5 worm cellular contexts compared by ENCODE assay signal in the genomic region with DNA sequence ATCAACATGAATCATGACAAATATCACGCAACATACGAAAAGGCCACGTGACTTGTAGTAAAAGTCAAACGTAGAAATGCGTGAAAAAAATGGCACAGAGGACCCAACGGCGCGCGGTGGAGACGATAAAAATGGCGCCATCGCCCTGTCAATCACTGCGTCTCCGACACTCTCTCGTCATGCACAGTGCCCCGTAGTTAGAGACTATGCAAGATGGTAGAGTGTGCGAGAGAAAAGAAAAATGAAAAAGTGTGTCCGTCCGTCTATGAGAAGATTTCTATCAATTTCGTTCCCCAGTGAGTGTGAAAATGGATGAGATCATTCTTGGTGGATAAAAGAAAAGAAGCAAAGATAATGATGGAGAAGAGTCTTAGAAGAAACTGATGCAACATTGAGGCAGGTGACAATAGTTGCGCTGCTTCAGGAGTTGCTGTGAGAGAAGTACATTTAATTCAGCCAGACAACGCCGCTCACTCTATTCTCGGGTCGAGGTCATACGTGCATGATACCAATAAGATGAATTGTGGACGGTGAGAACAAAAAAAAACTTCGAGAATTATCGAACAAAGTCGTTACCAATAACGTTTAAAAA.
TF ChIP-seq lines count a peak whose summit lies in the region.

No protein-coding gene starts in this region.

TF ChIP-seq in whole organism, L1 larva, 84 proteins besides CTCF, POLR2A, EP300 and RAD21 (continued from another document and continues in another):
- no peak for TF ChIP-seq ets-5 (GFP tag; IDR thresholded peaks at IDR 0.05; lab: Robert Waterston, UW)
- TF ChIP-seq ceh-82 (tag; optimal IDR thresholded peaks at IDR 0.05; lab: Kevin White, UChicago), result peak in 1 of 3 experiments; percentile 17
- peak; percentile 16 to 47 (median 18) for TF ChIP-seq dpl-1 (GFP tag; optimal IDR thresholded peaks at IDR 0.05; lab: Kevin White, UChicago)
- peak; percentile 80 for TF ChIP-seq snu-23 (GFP tag; optimal IDR thresholded peaks at IDR 0.05; lab: Kevin White, UChicago)
- peak; percentile 73 for TF ChIP-seq ztf-4 (tag; optimal IDR thresholded peaks at IDR 0.05; lab: Kevin White, UChicago)
- TF ChIP-seq dsc-1 (tag; optimal IDR thresholded peaks at IDR 0.05; lab: Kevin White, UChicago), result peak; percentile 37
- no peak for TF ChIP-seq pag-3 (tag; optimal IDR thresholded peaks at IDR 0.05; lab: Kevin White, UChicago; ENCODE audit: borderline replicate concordance, insufficient read depth)
- TF ChIP-seq unc-130 (tag; optimal IDR thresholded peaks at IDR 0.05; lab: Kevin White, UChicago), result peak; percentile 65
- TF ChIP-seq vab-15 (tag; optimal IDR thresholded peaks at IDR 0.05; lab: Kevin White, UChicago), result no peak
- TF ChIP-seq grh-1 (GFP tag; IDR thresholded peaks at IDR 0.05; lab: Robert Waterston, UW), result 0 out of 2 replicates have a peak, but pooled peaks have one; percentile 37
- TF ChIP-seq nhr-71 (tag; optimal IDR thresholded peaks at IDR 0.05; lab: Kevin White, UChicago), result peak; percentile 92
- peak; percentile 84 for TF ChIP-seq nhr-90 (tag; optimal IDR thresholded peaks at IDR 0.05; lab: Kevin White, UChicago; ENCODE audit: poor library complexity)
- no peak for TF ChIP-seq ceh-63 (GFP tag; optimal IDR thresholded peaks at IDR 0.05; lab: Kevin White, UChicago)
- TF ChIP-seq hlh-4 (tag; optimal IDR thresholded peaks at IDR 0.05; lab: Kevin White, UChicago), result no peak
- peak; percentile 97 for TF ChIP-seq nhr-85 (tag; lab: Kevin White, UChicago)
- TF ChIP-seq unc-30 (tag; optimal IDR thresholded peaks at IDR 0.05; lab: Kevin White, UChicago), result no peak
- peak; percentile 47 for TF ChIP-seq fkh-4 (tag; optimal IDR thresholded peaks at IDR 0.05; lab: Kevin White, UChicago; ENCODE audit: borderline replicate concordance)
- TF ChIP-seq egl-13 (tag; optimal IDR thresholded peaks at IDR 0.05; lab: Kevin White, UChicago), result no peak
- TF ChIP-seq efl-1 (optimal IDR thresholded peaks at IDR 0.05; lab: Kevin White, UChicago), result peak; percentile 40 to 56
- peak in 1 of 2 experiments; percentile 93 for TF ChIP-seq efl-1 (GFP tag; optimal IDR thresholded peaks at IDR 0.05 in 1 of 2; lab: Kevin White, UChicago)
- no peak for TF ChIP-seq nhr-237 (tag; optimal IDR thresholded peaks at IDR 0.05; lab: Kevin White, UChicago)
- peak in 1 of 2 experiments; percentile 2 for TF ChIP-seq ztf-11 (tag; optimal IDR thresholded peaks at IDR 0.05; lab: Kevin White, UChicago)
- TF ChIP-seq unc-62 (GFP tag; optimal IDR thresholded peaks at IDR 0.05; lab: Kevin White, UChicago), result no peak
- no peak for TF ChIP-seq unc-98 (GFP tag; IDR thresholded peaks at IDR 0.05; lab: Robert Waterston, UW)

TF ChIP-seq in whole organism, L2 larva, 48 proteins besides CTCF, POLR2A, EP300 and RAD21 (continued from another document):
- TF ChIP-seq lin-39 (tag; optimal IDR thresholded peaks at IDR 0.05; lab: Kevin White, UChicago) (no peak), zag-1 (tag; optimal IDR thresholded peaks at IDR 0.05; lab: Kevin White, UChicago) (no peak), mdl-1 (tag; optimal IDR thresholded peaks at IDR 0.05; lab: Kevin White, UChicago) (peak; percentile 51 to 54), Y55F3AM.14 (GFP tag; optimal IDR thresholded peaks at IDR 0.05; lab: Kevin White, UChicago) (no peak), lsy-2 (tag; optimal IDR thresholded peaks at IDR 0.05; lab: Kevin White, UChicago) (peak in 1 of 2 experiments; percentile 54), nhr-77 (tag; optimal IDR thresholded peaks at IDR 0.05; lab: Kevin White, UChicago) (no peak), nhr-6 (tag; optimal IDR thresholded peaks at IDR 0.05; lab: Kevin White, UChicago) (no peak), ZK546.5 (tag; optimal IDR thresholded peaks at IDR 0.05; lab: Kevin White, UChicago) (no peak), lin-13 (GFP tag; optimal IDR thresholded peaks at IDR 0.05; lab: Kevin White, UChicago) (peak; percentile 15), ama-1 (optimal IDR thresholded peaks at IDR 0.05; lab: Kevin White, UChicago) (no peak), blmp-1 (tag; optimal IDR thresholded peaks at IDR 0.05; lab: Kevin White, UChicago; ENCODE audit: insufficient read depth) (no peak)

TF ChIP-seq in whole organism, L3 larva, 47 proteins besides CTCF, POLR2A, EP300 and RAD21 (continued from another document):
- TF ChIP-seq ceh-16 (tag; optimal IDR thresholded peaks at IDR 0.05; lab: Kevin White, UChicago), result no peak
- peak; percentile 28 for TF ChIP-seq hmg-11 (tag; optimal IDR thresholded peaks at IDR 0.05; lab: Kevin White, UChicago)
- no peak for TF ChIP-seq sea-2 (GFP tag; optimal IDR thresholded peaks at IDR 0.05; lab: Kevin White, UChicago)
- peak; percentile 19 for TF ChIP-seq tbx-2 (tag; optimal IDR thresholded peaks at IDR 0.05; lab: Kevin White, UChicago)
- TF ChIP-seq lin-15B (tag; optimal IDR thresholded peaks at IDR 0.05; lab: Kevin White, UChicago), result peak; percentile 25
- peak; percentile 55 for TF ChIP-seq pha-4 (tag; optimal IDR thresholded peaks at IDR 0.05; lab: Kevin White, UChicago)
- no peak for TF ChIP-seq pqm-1 (tag; optimal IDR thresholded peaks at IDR 0.05; lab: Kevin White, UChicago)
- peak; percentile 38 for TF ChIP-seq nhr-43 (tag; optimal IDR thresholded peaks at IDR 0.05; lab: Kevin White, UChicago; ENCODE audit: poor library complexity, severe bottlenecking)

TF ChIP-seq in whole organism, L4 larva, 104 proteins besides CTCF, POLR2A, EP300 and RAD21 (continued from another document):
- TF ChIP-seq nhr-42 (GFP tag; IDR thresholded peaks at IDR 0.05; lab: Robert Waterston, UW) (no peak), nhr-11 (tag; optimal IDR thresholded peaks at IDR 0.05; lab: Kevin White, UChicago) (peak; percentile 82), hmg-1.1 (GFP tag; IDR thresholded peaks at IDR 0.05; lab: Robert Waterston, UW) (peak; percentile 57; the same call in 1 of the 2 replicates), lin-39 (tag; optimal IDR thresholded peaks at IDR 0.05; lab: Kevin White, UChicago) (no peak), hlh-11 (tag; optimal IDR thresholded peaks at IDR 0.05; lab: Kevin White, UChicago) (peak; percentile 85), ama-1 (optimal IDR thresholded peaks at IDR 0.05; lab: Kevin White, UChicago) (peak; percentile 57), sdz-12 (GFP tag; optimal IDR thresholded peaks at IDR 0.05; lab: Kevin White, UChicago) (no peak), mdl-1 (tag; optimal IDR thresholded peaks at IDR 0.05; lab: Kevin White, UChicago) (peak; percentile 43 to 47), snpc-4 (tag; optimal IDR thresholded peaks at IDR 0.05; lab: Kevin White, UChicago) (no peak), lim-7 (GFP tag; IDR thresholded peaks at IDR 0.05; lab: Robert Waterston, UW) (no peak), dmd-6 (GFP tag; IDR thresholded peaks at IDR 0.05; lab: Robert Waterston, UW) (peak; percentile 85), lin-38 (GFP tag; IDR thresholded peaks at IDR 0.05; lab: Robert Waterston, UW) (peak; percentile 48), Y105C5A.15 (GFP tag; IDR thresholded peaks at IDR 0.05; lab: Robert Waterston, UW) (0 out of 2 replicates have a peak, but pooled peaks have one; percentile 13), lin-13 (GFP tag; optimal IDR thresholded peaks at IDR 0.05; lab: Kevin White, UChicago) (peak; percentile 44), nhr-28 (tag; optimal IDR thresholded peaks at IDR 0.05; lab: Kevin White, UChicago) (peak; percentile 73), nhr-6 (tag; optimal IDR thresholded peaks at IDR 0.05; lab: Kevin White, UChicago) (no peak), lin-1 (GFP tag; IDR thresholded peaks at IDR 0.05; lab: Robert Waterston, UW) (peak; percentile 7; the same call in 1 of the 2 replicates), daf-16 (GFP tag; optimal IDR thresholded peaks at IDR 0.05; lab: Kevin White, UChicago) (peak in 1 of 2 experiments; percentile 26), daf-16 (tag; optimal IDR thresholded peaks at IDR 0.05; lab: Kevin White, UChicago) (peak; percentile 26), Y75B8A.6 (GFP tag; IDR thresholded peaks at IDR 0.05; lab: Robert Waterston, UW) (no peak), daf-19 (GFP tag; conservative IDR thresholded peaks at IDR 0.05; lab: Robert Waterston, UW) (0 out of 2 replicates have a peak, but pooled peaks have one; percentile 9), mxl-2 (GFP tag; conservative IDR thresholded peaks at IDR 0.05; lab: Robert Waterston, UW) (0 out of 2 replicates have a peak, but pooled peaks have one; percentile 8), F37D6.2 (tag; optimal IDR thresholded peaks at IDR 0.05; lab: Kevin White, UChicago) (no peak), ctbp-1 (GFP tag; IDR thresholded peaks at IDR 0.05; lab: Robert Waterston, UW) (0 out of 2 replicates have a peak, but pooled peaks have one; percentile 45), nhr-41 (GFP tag; IDR thresholded peaks at IDR 0.05; lab: Robert Waterston, UW) (peak; percentile 52; the same call in 1 of the 2 replicates), php-3 (GFP tag; IDR thresholded peaks at IDR 0.05; lab: Robert Waterston, UW) (peak; percentile 67), ceh-82 (tag; optimal IDR thresholded peaks at IDR 0.05; lab: Kevin White, UChicago) (no peak), dve-1 (tag; optimal IDR thresholded peaks at IDR 0.05; lab: Kevin White, UChicago; ENCODE audit: insufficient read depth) (peak; percentile 60)

TF ChIP-seq in whole organism, young adult, 124 proteins besides CTCF, POLR2A, EP300 and RAD21 (continued from another document):
- no peak for TF ChIP-seq Y53F4B.3 (GFP tag; IDR thresholded peaks at IDR 0.05; lab: Robert Waterston, UW)
- TF ChIP-seq ztf-3 (GFP tag; optimal IDR thresholded peaks at IDR 0.05; lab: Kevin White, UChicago), result peak; percentile 65
- TF ChIP-seq dox-1 (GFP tag; IDR thresholded peaks at IDR 0.05; lab: Robert Waterston, UW), result peak; percentile 72; the same call in 1 of the 2 replicates
- TF ChIP-seq F10E7.11 (tag; optimal IDR thresholded peaks at IDR 0.05; lab: Kevin White, UChicago), result no peak
- TF ChIP-seq Y53G8AR.9 (GFP tag; conservative IDR thresholded peaks at IDR 0.05; lab: Robert Waterston, UW), result peak; percentile 48; the same call in 1 of the 2 replicates
